Worm (Caenorhabditis elegans): Measurements from ENCODE around the gene mec-7.

DNA sequence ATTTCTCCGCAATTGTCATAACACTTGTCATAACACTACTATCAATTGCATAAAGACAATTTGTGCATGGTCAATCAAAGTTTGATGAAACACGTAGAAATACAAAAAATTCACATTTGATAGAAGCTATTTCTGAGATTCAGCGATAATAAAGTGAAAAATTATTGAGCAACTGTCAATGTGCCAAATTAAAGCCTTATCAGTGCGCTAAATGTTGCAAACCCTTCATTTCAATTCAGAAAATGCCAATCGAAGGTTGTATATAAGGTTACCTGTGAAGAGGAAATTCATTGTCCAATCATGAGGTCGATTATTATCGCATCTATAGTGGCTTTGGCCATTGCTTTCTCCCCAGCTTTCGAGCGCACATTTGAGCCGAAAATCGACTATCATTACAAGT lies 48.9 kb downstream of the mec-7 start, which contains the start of gene vit-1:
- no peak for TF ChIP-seq T22C8.4 (GFP tag; IDR thresholded peaks at IDR 0.05)
- no peak for TF ChIP-seq tab-1 (GFP tag; IDR thresholded peaks at IDR 0.05)
- no peak for TF ChIP-seq flt-1 (GFP tag; IDR thresholded peaks at IDR 0.05)
